Worm (Caenorhabditis elegans) whole organism, L2 larva: Measurements from ENCODE around the gene unc-17.

ENCODE experiments used
- C34F6.9 ChIP-seq: fragments of 150-350 bp; optimal IDR thresholded peaks from 2 replicates; lab custom pipeline; 2014; ENCODE audit warnings: missing biosample characterization, missing genetic modification characterization
- F13H6.1 ChIP-seq: sonication (generic microtip); optimal IDR thresholded peaks from 2 replicates; lab custom pipeline; 2016; ENCODE audit warnings: missing genetic modification characterization, missing compliant biosample characterization
- R02D3.7 ChIP-seq: fragments of 150-350 bp; optimal IDR thresholded peaks from 2 replicates; lab custom pipeline; 2014; ENCODE audit warnings: missing biosample characterization, missing genetic modification characterization
- ZK546.5 ChIP-seq: sonication (generic microtip); optimal IDR thresholded peaks from 2 replicates; lab custom pipeline; 2017; ENCODE audit warnings: missing biosample characterization, missing genetic modification characterization
- aly-2 ChIP-seq: fragments of 150-350 bp; optimal IDR thresholded peaks from 2 replicates; lab custom pipeline; 2014; ENCODE audit warnings: missing biosample characterization, missing genetic modification characterization
- ama-1 ChIP-seq: fragments of 150-350 bp; optimal IDR thresholded peaks from 2 replicates; lab custom pipeline; 2018; ENCODE audit warnings: inconsistent platforms
- blmp-1 ChIP-seq: sonication (generic microtip); optimal IDR thresholded peaks from 2 replicates; lab custom pipeline; 2017; ENCODE audit warnings: missing genetic modification characterization, mild to moderate bottlenecking, missing compliant biosample characterization, antibody characterized with exemption, moderate library complexity; ENCODE audit not compliant: insufficient read depth
- ceh-16 ChIP-seq: fragments of 150-350 bp; optimal IDR thresholded peaks from 2 replicates; lab custom pipeline; 2014; ENCODE audit warnings: missing biosample characterization, missing genetic modification characterization
- ceh-82 ChIP-seq: fragments of 150-350 bp; optimal IDR thresholded peaks from 2 replicates; lab custom pipeline; 2014; ENCODE audit warnings: missing biosample characterization, missing genetic modification characterization
- crh-2 ChIP-seq: sonication (generic microtip); optimal IDR thresholded peaks from 2 replicates; lab custom pipeline; 2017; ENCODE audit warnings: missing biosample characterization, missing genetic modification characterization
- dmd-4 ChIP-seq: sonication (generic microtip); optimal IDR thresholded peaks from 2 replicates; lab custom pipeline; 2017; ENCODE audit warnings: missing biosample characterization, missing genetic modification characterization
- egl-27 ChIP-seq: sonication (generic microtip); optimal IDR thresholded peaks from 3 replicates; lab custom pipeline; 2017; ENCODE audit warnings: missing biosample characterization, missing genetic modification reagents, missing genetic modification characterization
- elt-1 ChIP-seq: fragments of 150-350 bp; optimal IDR thresholded peaks from 2 replicates; lab custom pipeline; 2014; ENCODE audit warnings: missing biosample characterization, missing genetic modification characterization
- elt-3 ChIP-seq: sonication (generic microtip); optimal IDR thresholded peaks from 2 replicates; lab custom pipeline; 2017; ENCODE audit warnings: missing biosample characterization, missing genetic modification characterization
- fos-1 ChIP-seq: fragments of 150-350 bp; optimal IDR thresholded peaks from 2 replicates; lab custom pipeline; 2014; ENCODE audit warnings: missing biosample characterization, missing genetic modification characterization
- gmeb-1 ChIP-seq: fragments of 150-350 bp; optimal IDR thresholded peaks from 2 replicates; lab custom pipeline; 2014; ENCODE audit warnings: missing biosample characterization, missing genetic modification characterization
- lin-13 ChIP-seq: fragments of 150-350 bp; optimal IDR thresholded peaks from 2 replicates; lab custom pipeline; 2014; ENCODE audit warnings: missing biosample characterization, missing genetic modification reagents, missing genetic modification characterization
- lsy-2 ChIP-seq, 2 experiments: fragments of 150-350 bp in 1 of 2; sonication (generic microtip) in 1 of 2; optimal IDR thresholded peaks; 2 replicates each; lab custom pipeline; 2014 to 2017; ENCODE audit warnings: missing biosample characterization in 2 of 2, missing genetic modification characterization in 2 of 2
- mab-5 ChIP-seq: fragments of 150-350 bp; optimal IDR thresholded peaks from 2 replicates; lab custom pipeline; 2014; ENCODE audit warnings: missing biosample characterization, missing genetic modification characterization
- mdl-1 ChIP-seq, 2 experiments: fragments of 150-350 bp in 1 of 2; sonication (generic microtip) in 1 of 2; optimal IDR thresholded peaks; 2 replicates each; lab custom pipeline; 2017; ENCODE audit warnings: missing biosample characterization in 2 of 2, missing genetic modification characterization in 2 of 2
- nhr-10 ChIP-seq: sonication (generic microtip); optimal IDR thresholded peaks from 2 replicates; lab custom pipeline; 2017; ENCODE audit warnings: missing biosample characterization, missing genetic modification characterization
- nhr-11 ChIP-seq: fragments of 150-350 bp; optimal IDR thresholded peaks from 2 replicates; lab custom pipeline; 2014; ENCODE audit warnings: missing biosample characterization, missing genetic modification characterization
- nhr-12 ChIP-seq: fragments of 150-350 bp; optimal IDR thresholded peaks from 2 replicates; lab custom pipeline; 2014; ENCODE audit warnings: missing biosample characterization, missing genetic modification characterization
- nhr-129 ChIP-seq: fragments of 150-350 bp; optimal IDR thresholded peaks from 2 replicates; lab custom pipeline; 2014; ENCODE audit warnings: missing biosample characterization, missing genetic modification characterization
- nhr-237 ChIP-seq: fragments of 150-350 bp; optimal IDR thresholded peaks from 2 replicates; lab custom pipeline; 2014; ENCODE audit warnings: missing biosample characterization, missing genetic modification characterization
- nhr-6 ChIP-seq: fragments of 150-350 bp; optimal IDR thresholded peaks from 2 replicates; lab custom pipeline; 2014; ENCODE audit warnings: missing biosample characterization, missing genetic modification characterization
- nhr-77 ChIP-seq: fragments of 150-350 bp; optimal IDR thresholded peaks from 2 replicates; lab custom pipeline; 2014; ENCODE audit warnings: missing biosample characterization, missing genetic modification characterization
- peb-1 ChIP-seq: fragments of 150-350 bp; optimal IDR thresholded peaks from 2 replicates; lab custom pipeline; 2014; ENCODE audit warnings: missing biosample characterization, missing genetic modification characterization
- skn-1 ChIP-seq: sonication (generic microtip); optimal IDR thresholded peaks from 2 replicates; lab custom pipeline; 2017; ENCODE audit warnings: missing biosample characterization, missing genetic modification characterization
- sma-3 ChIP-seq: sonication (generic microtip); optimal IDR thresholded peaks from 2 replicates; lab custom pipeline; 2016; ENCODE audit warnings: missing genetic modification reagents, missing genetic modification characterization, missing compliant biosample characterization
- sma-9 ChIP-seq, 2 experiments: fragments of 150-350 bp in 1 of 2; sonication (generic microtip) in 1 of 2; optimal IDR thresholded peaks; 2 replicates each; lab custom pipeline; 2014 to 2016; ENCODE audit warnings: missing genetic modification characterization in 2 of 2, mild to moderate bottlenecking in 1 of 2, missing biosample characterization in 1 of 2, missing compliant biosample characterization in 1 of 2, missing genetic modification reagents in 1 of 2, moderate library complexity in 1 of 2
- unc-39 ChIP-seq: fragments of 150-350 bp; optimal IDR thresholded peaks from 2 replicates; lab custom pipeline; 2014; ENCODE audit warnings: missing biosample characterization, missing genetic modification characterization
- unc-62 ChIP-seq: fragments of 150-350 bp; optimal IDR thresholded peaks from 2 replicates; lab custom pipeline; 2014; ENCODE audit warnings: missing biosample characterization, missing genetic modification reagents, missing genetic modification characterization
- ztf-1 ChIP-seq: fragments of 200-800 bp; sonication (Bioruptor generic); conservative IDR thresholded peaks from 2 replicates; pipeline ENCODE4 v1.3.6; 2022; ENCODE audit warnings: missing genetic modification characterization, missing compliant biosample characterization
- ztf-11 ChIP-seq: sonication (generic microtip); optimal IDR thresholded peaks from 2 replicates; lab custom pipeline; 2017; ENCODE audit warnings: missing biosample characterization, missing genetic modification characterization
- ztf-4 ChIP-seq: fragments of 150-350 bp; optimal IDR thresholded peaks from 2 replicates; lab custom pipeline; 2014; ENCODE audit warnings: missing biosample characterization, missing genetic modification characterization

unc-17 gene

ce11 chrIV:3613022-3613605, 11.4 kb downstream of the unc-17 start, which contains the start of gene ltah-1.2:
TSS of gene ltah-1.2 (minus strand) at chrIV:3613072.
- TF ChIP-seq sma-9 (GFP tag; optimal IDR thresholded peaks at IDR 0.05; lab: Kevin White, UChicago), result peak; percentile 39
- TF ChIP-seq sma-9 (tag; optimal IDR thresholded peaks at IDR 0.05; lab: Kevin White, UChicago), result no peak
- TF ChIP-seq lin-13 (GFP tag; lab: Kevin White, UChicago), result no peak
- TF ChIP-seq fos-1 (tag; lab: Kevin White, UChicago), result peak; percentile 54
- no peak for TF ChIP-seq unc-62 (GFP tag; lab: Kevin White, UChicago)
- no peak for TF ChIP-seq aly-2
- peak; percentile 39 for TF ChIP-seq F13H6.1
- TF ChIP-seq egl-27 (tag; lab: Kevin White, UChicago), result no peak
- TF ChIP-seq crh-2 (tag; lab: Kevin White, UChicago), result peak; percentile 50

DNA sequence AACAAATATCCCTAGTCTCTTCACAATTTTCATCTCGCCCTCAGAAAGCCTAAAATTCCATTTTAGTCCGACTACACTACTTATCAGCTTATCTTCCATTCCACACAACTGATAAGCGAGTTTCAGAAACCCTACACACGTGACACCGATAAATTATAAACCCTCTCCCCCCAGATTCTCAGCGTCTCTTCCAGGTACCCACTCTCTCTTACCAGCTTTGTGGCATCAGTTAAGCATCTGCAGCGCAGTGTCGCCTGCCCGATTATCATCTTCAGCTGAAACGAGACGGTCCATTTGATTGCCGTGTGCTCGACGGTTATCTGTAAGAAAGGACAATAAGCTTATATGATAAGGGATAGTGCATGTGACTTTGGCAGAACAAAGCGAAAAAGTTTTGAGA, 12.7 kb downstream of the unc-17 start:
- TF ChIP-seq blmp-1 (tag; lab: Kevin White, UChicago) (no peak), R02D3.7 (tag; lab: Kevin White, UChicago) (no peak), peb-1 (tag; lab: Kevin White, UChicago) (no peak), aly-2 (no peak), ceh-82 (tag; lab: Kevin White, UChicago) (no peak), nhr-12 (tag; lab: Kevin White, UChicago) (no peak), mdl-1 (tag; optimal IDR thresholded peaks at IDR 0.05; lab: Kevin White, UChicago) (peak in 1 of 2 experiments; percentile 64), ZK546.5 (tag; lab: Kevin White, UChicago) (no peak), F13H6.1 (peak; percentile 63), mab-5 (tag; lab: Kevin White, UChicago) (no peak), nhr-10 (no peak), lsy-2 (tag; optimal IDR thresholded peaks at IDR 0.05; lab: Kevin White, UChicago) (no peak), ztf-11 (no peak), elt-1 (tag; lab: Kevin White, UChicago) (no peak), dmd-4 (tag; lab: Kevin White, UChicago) (no peak), sma-9 (GFP tag; optimal IDR thresholded peaks at IDR 0.05; lab: Kevin White, UChicago) (peak; percentile 52), sma-9 (tag; optimal IDR thresholded peaks at IDR 0.05; lab: Kevin White, UChicago) (no peak), nhr-237 (tag; lab: Kevin White, UChicago) (no peak), fos-1 (tag; lab: Kevin White, UChicago) (peak; percentile 59), nhr-77 (tag; lab: Kevin White, UChicago) (no peak), unc-39 (tag; lab: Kevin White, UChicago) (no peak), elt-3 (no peak), ama-1 (lab: Kevin White, UChicago) (no peak), nhr-129 (tag; lab: Kevin White, UChicago) (no peak), crh-2 (tag; lab: Kevin White, UChicago) (peak; percentile 66), nhr-11 (tag; lab: Kevin White, UChicago) (no peak), ztf-4 (tag; lab: Kevin White, UChicago) (no peak), ztf-1 (GFP tag; lab: Robert Waterston, UW) (no peak), gmeb-1 (peak; percentile 45), sma-3 (GFP tag; lab: Kevin White, UChicago) (peak; percentile 43)

DNA sequence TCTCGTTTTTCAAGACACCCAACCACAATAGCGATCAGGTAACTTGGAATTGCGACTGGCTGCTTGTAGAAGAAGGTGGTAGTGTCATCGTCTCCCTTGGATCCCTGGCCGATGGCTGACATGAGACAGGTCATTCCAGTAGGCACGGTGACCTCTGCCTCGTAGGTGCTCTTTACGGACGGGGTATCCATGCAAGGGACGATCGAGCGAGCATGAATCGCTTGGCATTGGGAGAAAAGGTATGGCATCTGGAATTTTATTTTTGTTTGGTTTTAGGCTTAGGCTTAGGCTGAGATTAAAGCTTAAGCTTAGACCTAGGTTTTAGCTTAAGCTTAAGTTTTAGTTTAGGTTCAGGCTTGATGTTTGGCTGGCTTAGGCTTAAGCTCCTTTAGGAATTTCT, 13.5 kb downstream of the unc-17 start:
- no peak for TF ChIP-seq fos-1 (tag; lab: Kevin White, UChicago)

DNA sequence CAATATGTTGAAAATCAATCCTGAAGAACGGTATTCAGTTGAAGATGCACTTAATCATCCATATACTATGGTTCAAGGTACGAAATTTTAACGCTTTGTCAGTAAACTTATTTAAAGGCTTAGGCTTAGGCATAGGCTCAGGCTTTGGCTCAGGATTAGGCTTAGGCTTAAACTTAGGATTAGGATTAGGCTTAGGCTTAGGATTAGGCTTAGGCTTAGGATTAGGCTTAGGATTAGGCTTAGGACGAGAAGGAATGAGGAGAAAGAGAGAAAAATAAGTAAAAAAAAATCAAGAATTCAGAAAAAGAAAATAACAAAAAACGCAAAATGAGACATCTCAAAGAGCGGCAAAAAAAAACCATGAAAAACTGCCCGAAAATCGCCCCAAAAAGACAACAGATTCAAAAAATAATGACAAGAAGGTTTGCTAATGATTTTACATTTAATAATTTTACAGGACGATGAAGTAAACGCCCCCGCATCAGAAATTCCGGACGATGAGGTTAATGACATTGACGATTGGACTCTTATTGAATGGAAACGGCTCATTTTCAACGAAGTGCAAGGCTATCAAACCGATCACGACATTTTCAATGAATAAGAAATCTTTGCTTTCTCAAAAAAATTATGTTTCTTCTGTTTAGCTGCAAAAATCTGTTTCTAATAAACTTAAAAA, 15.8 kb downstream of the unc-17 start:
- TF ChIP-seq nhr-6 (tag; lab: Kevin White, UChicago), result no peak
- TF ChIP-seq ceh-16 (tag; lab: Kevin White, UChicago), result no peak
- TF ChIP-seq ceh-82 (tag; lab: Kevin White, UChicago), result no peak
- TF ChIP-seq crh-2 (tag; lab: Kevin White, UChicago), result no peak
- TF ChIP-seq gmeb-1, result no peak
- TF ChIP-seq F13H6.1, result no peak
- no peak for TF ChIP-seq ztf-4 (tag; lab: Kevin White, UChicago)
- no peak for TF ChIP-seq elt-1 (tag; lab: Kevin White, UChicago)
- no peak for TF ChIP-seq C34F6.9 (tag; lab: Kevin White, UChicago)
- no peak for TF ChIP-seq nhr-129 (tag; lab: Kevin White, UChicago)
- no peak for TF ChIP-seq R02D3.7 (tag; lab: Kevin White, UChicago)
- no peak for TF ChIP-seq mdl-1 (tag; optimal IDR thresholded peaks at IDR 0.05; lab: Kevin White, UChicago)
- no peak for TF ChIP-seq skn-1
- no peak for TF ChIP-seq elt-3
- no peak for TF ChIP-seq blmp-1 (tag; lab: Kevin White, UChicago)
- no peak for TF ChIP-seq sma-9 (GFP tag; optimal IDR thresholded peaks at IDR 0.05; lab: Kevin White, UChicago)
- TF ChIP-seq sma-9 (tag; optimal IDR thresholded peaks at IDR 0.05; lab: Kevin White, UChicago), result no peak
